Fruit fly (Drosophila melanogaster): Measurements from ENCODE around the gene Droj2.

The Droj2 gene

DNA sequence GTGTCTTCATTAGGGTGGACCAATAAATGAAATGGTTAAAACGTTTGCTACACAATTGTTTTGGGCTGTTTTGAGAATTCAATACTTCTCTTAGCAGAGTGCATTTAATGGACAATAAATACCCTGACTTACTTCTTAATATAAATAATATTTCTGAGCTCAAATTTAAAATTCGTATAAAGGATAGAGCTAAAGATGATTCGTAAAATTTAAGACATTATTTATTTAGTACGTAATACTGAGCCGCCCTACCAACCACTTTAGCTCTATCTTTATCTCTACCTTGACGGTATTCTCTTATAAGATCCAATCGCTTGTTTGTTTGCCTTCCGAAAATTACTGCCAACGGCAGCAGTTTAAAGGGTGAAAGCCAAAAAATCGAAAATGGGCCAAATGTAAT is 51.7 kb downstream of the Droj2 start (continued):
- TF ChIP-seq ara (GFP tag; IDR thresholded peaks at IDR 0.05) (peak; percentile 71), CG31388 (GFP tag; optimal IDR thresholded peaks at IDR 0.05) (peak; percentile 42), Xbp1 (GFP tag; optimal IDR thresholded peaks at IDR 0.05) (peak; percentile 77), Hr78 (GFP tag; optimal IDR thresholded peaks at IDR 0.05) (peak in 1 of 2 experiments; percentile 13), vvl (GFP tag; IDR thresholded peaks at IDR 0.05) (peak; percentile 88), HmgZ (tag; optimal IDR thresholded peaks at IDR 0.05) (peak; percentile 89), CG2120 (GFP tag; optimal IDR thresholded peaks at IDR 0.05) (peak; percentile 80), sob (GFP tag; IDR thresholded peaks at IDR 0.05) (peak; percentile 63), schlank (tag; optimal IDR thresholded peaks at IDR 0.05) (peak; percentile 36), Taf1 (GFP tag; IDR thresholded peaks at IDR 0.05) (peak; percentile 40), tna (GFP tag; IDR thresholded peaks at IDR 0.05; ENCODE audit: partially characterized antibody) (no peak), crp (GFP tag; optimal IDR thresholded peaks at IDR 0.05) (peak in 1 of 2 experiments; percentile 41), HLH4C (GFP tag; IDR thresholded peaks at IDR 0.05; ENCODE audit: partially characterized antibody) (no peak), CG17361 (GFP tag; IDR thresholded peaks at IDR 0.05) (peak; percentile 81), sqz (GFP tag; optimal IDR thresholded peaks at IDR 0.05) (peak; percentile 42), sens-2 (GFP tag; IDR thresholded peaks at IDR 0.05) (peak; percentile 61; the same call in 1 of the 2 replicates), so (GFP tag; IDR thresholded peaks at IDR 0.05) (peak; percentile 89), Fer2 (tag; optimal IDR thresholded peaks at IDR 0.05) (peak; percentile 42), CG13894 (tag; optimal IDR thresholded peaks at IDR 0.05) (no peak), CG1832 (GFP tag; optimal IDR thresholded peaks at IDR 0.05) (no peak), pita (GFP tag; optimal IDR thresholded peaks at IDR 0.05) (no peak), CG1529 (GFP tag; optimal IDR thresholded peaks at IDR 0.05) (peak; percentile 86), NK7.1 (GFP tag; optimal IDR thresholded peaks at IDR 0.05) (no peak), Asciz (GFP tag; optimal IDR thresholded peaks at IDR 0.05) (peak; percentile 75), CG10267 (tag; optimal IDR thresholded peaks at IDR 0.05) (peak; percentile 75), Meics (GFP tag; optimal IDR thresholded peaks at IDR 0.05) (peak; percentile 78), tio (GFP tag; optimal IDR thresholded peaks at IDR 0.05) (peak; percentile 85), klu (GFP tag; IDR thresholded peaks at IDR 0.05) (peak; percentile 35; the same call in 1 of the 2 replicates), CG3995 (GFP tag; optimal IDR thresholded peaks at IDR 0.05) (peak; percentile 35), CG32772 (GFP tag; IDR thresholded peaks at IDR 0.05) (no peak), Dll (GFP tag; IDR thresholded peaks at IDR 0.05; ENCODE audit: partially characterized antibody) (no peak), ERR (GFP tag; optimal IDR thresholded peaks at IDR 0.05) (no peak), MTF-1 (GFP tag; optimal IDR thresholded peaks at IDR 0.05; ENCODE audit: borderline replicate concordance) (peak; percentile 47), HLH54F (GFP tag; optimal IDR thresholded peaks at IDR 0.05) (peak; percentile 51), CG4854 (GFP tag; optimal IDR thresholded peaks at IDR 0.05) (no peak), Vsx1 (GFP tag; optimal IDR thresholded peaks at IDR 0.05) (peak; percentile 75), Hmr (GFP tag; optimal IDR thresholded peaks at IDR 0.05) (peak; percentile 83), Abd-B (GFP tag; optimal IDR thresholded peaks at IDR 0.05) (peak; percentile 65), chn (GFP tag; optimal IDR thresholded peaks at IDR 0.05) (peak; percentile 45), CG6175 (GFP tag; IDR thresholded peaks at IDR 0.05) (no peak), CG11560 (tag; IDR thresholded peaks at IDR 0.05) (no peak), sim (GFP tag; IDR thresholded peaks at IDR 0.05) (peak; percentile 69; the same call in 1 of the 2 replicates), esg (GFP tag; conservative IDR thresholded peaks at IDR 0.05) (peak; percentile 79), ttk (GFP tag; IDR thresholded peaks at IDR 0.05) (peak; percentile 46; the same call in 1 of the 2 replicates), croc (GFP tag; conservative IDR thresholded peaks at IDR 0.05) (no peak), CG18764 (GFP tag; optimal IDR thresholded peaks at IDR 0.05) (peak; percentile 23), CG4328 (GFP tag; optimal IDR thresholded peaks at IDR 0.05) (peak; percentile 16), CG4424 (GFP tag; optimal IDR thresholded peaks at IDR 0.05) (peak; percentile 73), CG4360 (GFP tag; IDR thresholded peaks at IDR 0.05) (no peak), Lhr (GFP tag; optimal IDR thresholded peaks at IDR 0.05) (peak; percentile 53)
